Worm (Caenorhabditis elegans): ENCODE measurements around the gene F45E1.4.

DNA sequence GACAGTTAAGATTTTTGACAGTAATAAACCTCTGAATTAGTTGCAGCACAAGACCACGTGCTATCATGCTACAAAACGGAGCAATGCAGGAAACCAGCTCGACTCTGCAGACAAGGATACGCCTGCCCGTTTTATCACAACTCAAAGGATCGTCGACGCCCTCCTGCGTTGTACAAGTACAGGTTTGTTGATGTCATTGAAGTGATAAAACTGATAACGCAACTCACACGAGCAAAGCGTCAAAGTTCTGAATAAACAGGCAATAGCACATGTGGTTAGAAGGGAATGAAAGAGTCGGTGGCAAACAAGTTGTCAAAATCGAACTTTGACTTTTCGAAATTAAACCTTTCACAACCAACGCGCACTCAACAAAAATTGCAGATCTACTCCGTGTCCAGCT lies 36.9 kb downstream of the F45E1.4 start:
- TF ChIP-seq ham-2 (GFP tag; optimal IDR thresholded peaks at IDR 0.05), result no peak
- no peak for TF ChIP-seq unc-62 (GFP tag; optimal IDR thresholded peaks at IDR 0.05)

All from whole organism, mixed stage, embryonic.